Fruit fly (Drosophila melanogaster): ENCODE results near the gene Ndae1.

Ndae1 gene

dm6 chr2L:7264396-7264795 lies 15.3 kb upstream of the Ndae1 start:
- TF ChIP-seq CG32006 (GFP tag; optimal IDR thresholded peaks at IDR 0.05), result peak; percentile 15
- peak; percentile 0 for TF ChIP-seq Hr4 (GFP tag; optimal IDR thresholded peaks at IDR 0.05)
- no peak for TF ChIP-seq achi (GFP tag; optimal IDR thresholded peaks at IDR 0.05)
- TF ChIP-seq Blimp-1 (GFP tag; optimal IDR thresholded peaks at IDR 0.05), result no peak
- peak; percentile 30 for TF ChIP-seq Eip78C (GFP tag)
- TF ChIP-seq svp (GFP tag), result peak; percentile 37
- TF ChIP-seq lz (GFP tag; optimal IDR thresholded peaks at IDR 0.05), result no peak

- TF ChIP-seq Hr39 (GFP tag; optimal IDR thresholded peaks at IDR 0.05) (no peak), Lpt (GFP tag; optimal IDR thresholded peaks at IDR 0.05) (no peak), CG34406 (GFP tag; optimal IDR thresholded peaks at IDR 0.05) (no peak), CG3032 (tag; optimal IDR thresholded peaks at IDR 0.05) (no peak), Met (GFP tag; optimal IDR thresholded peaks at IDR 0.05) (no peak)
These were observed 13.4 kb upstream of the Ndae1 start for dm6 chr2L:7262580-7262979.

- TF ChIP-seq Sox102F (GFP tag; optimal IDR thresholded peaks at IDR 0.05), result peak; percentile 78
- TF ChIP-seq Eip78C (GFP tag), result peak; percentile 72
- TF ChIP-seq Ets21C (GFP tag; optimal IDR thresholded peaks at IDR 0.05), result peak; percentile 57
- TF ChIP-seq Hr39 (GFP tag; optimal IDR thresholded peaks at IDR 0.05), result peak; percentile 74
- TF ChIP-seq CG11762 (GFP tag; optimal IDR thresholded peaks at IDR 0.05; ENCODE audit: insufficient read depth), result no peak
- TF ChIP-seq CG32006 (GFP tag; optimal IDR thresholded peaks at IDR 0.05), result peak; percentile 39
- TF ChIP-seq CG31627 (GFP tag; optimal IDR thresholded peaks at IDR 0.05), result peak; percentile 67
- no peak for TF ChIP-seq salr (GFP tag; optimal IDR thresholded peaks at IDR 0.05)
- peak; percentile 34 for TF ChIP-seq CG3919 (GFP tag; optimal IDR thresholded peaks at IDR 0.05)
- no peak for TF ChIP-seq fkh (GFP tag; optimal IDR thresholded peaks at IDR 0.05)
- TF ChIP-seq Lpt (GFP tag; optimal IDR thresholded peaks at IDR 0.05), result no peak
- TF ChIP-seq Ets96B (tag; optimal IDR thresholded peaks at IDR 0.05), result peak; percentile 12
- TF ChIP-seq lz (GFP tag; optimal IDR thresholded peaks at IDR 0.05), result peak; percentile 76
- TF ChIP-seq CG6163 (GFP tag; IDR thresholded peaks at IDR 0.05), result peak; percentile 54; the same call in 1 of the 3 replicates
- no peak for TF ChIP-seq CG10669 (GFP tag; optimal IDR thresholded peaks at IDR 0.05)
- TF ChIP-seq OdsH (GFP tag; optimal IDR thresholded peaks at IDR 0.05), result peak; percentile 39
- TF ChIP-seq CG8632 (GFP tag; optimal IDR thresholded peaks at IDR 0.05), result peak; percentile 57
- peak; percentile 47 for TF ChIP-seq CG6792 (GFP tag; optimal IDR thresholded peaks at IDR 0.05)
- TF ChIP-seq achi (GFP tag; optimal IDR thresholded peaks at IDR 0.05), result peak; percentile 24
- peak; percentile 13 for TF ChIP-seq Sox15 (GFP tag; optimal IDR thresholded peaks at IDR 0.05)
- TF ChIP-seq CG15336 (GFP tag; IDR thresholded peaks at IDR 0.05), result peak; percentile 15; the same call in 1 of the 2 replicates
- peak; percentile 72 for TF ChIP-seq cyc (GFP tag; optimal IDR thresholded peaks at IDR 0.05)
- TF ChIP-seq acj6 (GFP tag; optimal IDR thresholded peaks at IDR 0.05), result peak; percentile 40
- TF ChIP-seq CG4318 (GFP tag; optimal IDR thresholded peaks at IDR 0.05), result no peak
- peak; percentile 73 for TF ChIP-seq topi (GFP tag; optimal IDR thresholded peaks at IDR 0.05)
- TF ChIP-seq CG8119 (GFP tag; IDR thresholded peaks at IDR 0.05), result no peak
- peak; percentile 74 for TF ChIP-seq Met (GFP tag; optimal IDR thresholded peaks at IDR 0.05)
- peak; percentile 85 for TF ChIP-seq svp (GFP tag)
- TF ChIP-seq esn (GFP tag; optimal IDR thresholded peaks at IDR 0.05), result peak; percentile 83
- TF ChIP-seq Hr4 (GFP tag; optimal IDR thresholded peaks at IDR 0.05), result no peak
- TF ChIP-seq CG34406 (GFP tag; optimal IDR thresholded peaks at IDR 0.05), result peak; percentile 59
- TF ChIP-seq pdm3 (GFP tag; optimal IDR thresholded peaks at IDR 0.05), result peak; percentile 47
- TF ChIP-seq CG8319 (GFP tag; optimal IDR thresholded peaks at IDR 0.05), result no peak
- TF ChIP-seq CG9139 (GFP tag; optimal IDR thresholded peaks at IDR 0.05), result no peak
- TF ChIP-seq spab (GFP tag; optimal IDR thresholded peaks at IDR 0.05), result no peak
- TF ChIP-seq Eip93F (GFP tag; optimal IDR thresholded peaks at IDR 0.05), result no peak
- peak; percentile 10 for TF ChIP-seq CG11902 (GFP tag; optimal IDR thresholded peaks at IDR 0.05)
- TF ChIP-seq vri (GFP tag; optimal IDR thresholded peaks at IDR 0.05), result peak; percentile 17
- peak; percentile 14 for TF ChIP-seq CG10631 (GFP tag; optimal IDR thresholded peaks at IDR 0.05)
- peak; percentile 60 for TF ChIP-seq Smox (GFP tag; optimal IDR thresholded peaks at IDR 0.05)
- peak; percentile 26 for TF ChIP-seq Eip75B (GFP tag; optimal IDR thresholded peaks at IDR 0.05)
- TF ChIP-seq Sox14 (GFP tag; optimal IDR thresholded peaks at IDR 0.05), result peak; percentile 58
These were observed 12.8 kb upstream of the Ndae1 start for dm6 chr2L:7261989-7262388.

Measured in whole organism, prepupa.